In the genomic region with DNA sequence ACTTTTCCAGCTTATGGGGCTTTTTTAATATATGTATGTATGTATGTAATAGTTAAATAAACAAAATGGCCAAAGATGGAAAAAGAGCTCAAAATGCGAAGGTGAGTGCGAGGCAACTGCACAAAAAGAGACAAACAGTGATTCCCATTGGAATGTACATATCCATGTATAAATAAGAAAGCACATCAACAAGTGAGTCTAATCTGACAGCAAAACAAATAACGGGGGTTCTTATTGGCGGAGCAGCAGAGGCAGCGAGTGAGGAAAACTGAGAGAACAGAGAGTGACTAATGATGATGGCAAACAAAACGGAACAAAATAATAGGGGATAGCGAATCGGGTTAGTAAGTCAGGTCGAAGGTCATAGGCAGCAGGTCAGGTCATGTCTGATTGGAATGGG, we compare ENCODE assay signal across 1 fruit fly cellular context.
A peak's percentile ranks its signal among the peaks of the same experiment; 100 is the strongest.
TF ChIP-seq lines count a peak whose summit lies in the region.

No protein-coding gene starts in this region.

TF ChIP-seq in whole organism, embryonic, 481 proteins besides CTCF, POLR2A, EP300 and RAD21 (continued from another document and continues in another):
- TF ChIP-seq Nf-YC (tag; optimal IDR thresholded peaks at IDR 0.05; lab: Kevin White, UChicago) (peak; percentile 3), dmrt11E (tag; optimal IDR thresholded peaks at IDR 0.05; lab: Kevin White, UChicago) (peak; percentile 63), Camta (GFP tag; optimal IDR thresholded peaks at IDR 0.05; lab: Kevin White, UChicago) (peak; percentile 15), CG8359 (GFP tag; optimal IDR thresholded peaks at IDR 0.05; lab: Kevin White, UChicago; ENCODE audit: borderline replicate concordance) (no peak), ewg (GFP tag; optimal IDR thresholded peaks at IDR 0.05; lab: Kevin White, UChicago) (peak; percentile 2), CG17359 (tag; optimal IDR thresholded peaks at IDR 0.05; lab: Kevin White, UChicago) (peak; percentile 40), CG5180 (GFP tag; optimal IDR thresholded peaks at IDR 0.05; lab: Kevin White, UChicago) (peak; percentile 0), HLH3B (GFP tag; IDR thresholded peaks at IDR 0.05; lab: Robert Waterston, UW) (peak; percentile 27; the same call in 1 of the 2 replicates), CG15696 (tag; optimal IDR thresholded peaks at IDR 0.05; lab: Kevin White, UChicago) (peak; percentile 44), ci (GFP tag; IDR thresholded peaks at IDR 0.05; lab: Robert Waterston, UW) (peak; percentile 66; the same call in 2 of the 3 replicates), CHES-1-like (GFP tag; optimal IDR thresholded peaks at IDR 0.05; lab: Kevin White, UChicago) (peak; percentile 35), wek (GFP tag; optimal IDR thresholded peaks at IDR 0.05; lab: Kevin White, UChicago) (peak; percentile 46), z (GFP tag; IDR thresholded peaks at IDR 0.05; lab: Robert Waterston, UW) (0 out of 3 replicates have a peak, but pooled peaks have one; percentile 19), zfh1 (GFP tag; IDR thresholded peaks at IDR 0.05; lab: Robert Waterston, UW) (peak; percentile 66), CG4707 (GFP tag; optimal IDR thresholded peaks at IDR 0.05; lab: Kevin White, UChicago) (peak; percentile 15), CG31388 (GFP tag; optimal IDR thresholded peaks at IDR 0.05; lab: Kevin White, UChicago) (no peak), Spps (tag; optimal IDR thresholded peaks at IDR 0.05; lab: Kevin White, UChicago) (peak; percentile 49), CG10431 (GFP tag; optimal IDR thresholded peaks at IDR 0.05; lab: Kevin White, UChicago) (peak; percentile 26), CG12391 (tag; optimal IDR thresholded peaks at IDR 0.05; lab: Kevin White, UChicago) (peak; percentile 6), CG1024 (GFP tag; IDR thresholded peaks at IDR 0.05; lab: Robert Waterston, UW) (peak; percentile 44; the same call in 1 of the 2 replicates), tio (GFP tag; optimal IDR thresholded peaks at IDR 0.05; lab: Kevin White, UChicago) (no peak), CG8924 (tag; optimal IDR thresholded peaks at IDR 0.05; lab: Kevin White, UChicago) (peak; percentile 5), sens (GFP tag; lab: Kevin White, UChicago) (peak; percentile 87), B-H1 (GFP tag; IDR thresholded peaks at IDR 0.05; lab: Robert Waterston, UW) (peak; percentile 15; the same call in 1 of the 3 replicates), mld (GFP tag; IDR thresholded peaks at IDR 0.05; lab: Robert Waterston, UW; ENCODE audit: partially characterized antibody) (no peak), CrebB (tag; optimal IDR thresholded peaks at IDR 0.05; lab: Kevin White, UChicago) (no peak), CG11456 (GFP tag; IDR thresholded peaks at IDR 0.05; lab: Robert Waterston, UW) (no peak), caup (GFP tag; optimal IDR thresholded peaks at IDR 0.05; lab: Kevin White, UChicago; ENCODE audit: severe bottlenecking) (peak; percentile 6), tin (GFP tag; optimal IDR thresholded peaks at IDR 0.05; lab: Kevin White, UChicago) (no peak), fd96Cb (tag; optimal IDR thresholded peaks at IDR 0.05; lab: Kevin White, UChicago) (no peak), stc (GFP tag; IDR thresholded peaks at IDR 0.05; lab: Robert Waterston, UW) (0 out of 2 replicates have a peak, but pooled peaks have one; percentile 8), Fer3 (tag; optimal IDR thresholded peaks at IDR 0.05; lab: Kevin White, UChicago) (peak; percentile 2), CG2202 (tag; optimal IDR thresholded peaks at IDR 0.05; lab: Kevin White, UChicago) (peak; percentile 69), CG11093 (GFP tag; IDR thresholded peaks at IDR 0.05; lab: Robert Waterston, UW) (peak; percentile 30; the same call in 1 of the 3 replicates), fd64A (GFP tag; optimal IDR thresholded peaks at IDR 0.05; lab: Kevin White, UChicago) (peak; percentile 69), shn (GFP tag; optimal IDR thresholded peaks at IDR 0.05; lab: Kevin White, UChicago) (peak; percentile 22), emc (GFP tag; optimal IDR thresholded peaks at IDR 0.05; lab: Kevin White, UChicago) (no peak), CG2116 (GFP tag; optimal IDR thresholded peaks at IDR 0.05; lab: Kevin White, UChicago) (no peak), CG11723 (GFP tag; optimal IDR thresholded peaks at IDR 0.05; lab: Kevin White, UChicago) (peak; percentile 23), D (optimal IDR thresholded peaks at IDR 0.05; lab: Kevin White, UChicago) (peak; percentile 24), D (GFP tag; optimal IDR thresholded peaks at IDR 0.05; lab: Kevin White, UChicago) (peak; percentile 30), CG33557 (GFP tag; optimal IDR thresholded peaks at IDR 0.05; lab: Kevin White, UChicago) (peak; percentile 72), CoRest (tag; optimal IDR thresholded peaks at IDR 0.05; lab: Kevin White, UChicago) (no peak), Myb (GFP tag; optimal IDR thresholded peaks at IDR 0.05; lab: Kevin White, UChicago) (no peak), CG8089 (GFP tag; optimal IDR thresholded peaks at IDR 0.05; lab: Kevin White, UChicago) (peak; percentile 52), E2f1 (GFP tag; IDR thresholded peaks at IDR 0.05; lab: Robert Waterston, UW) (peak; percentile 22; the same call in 1 of the 2 replicates), CG18262 (tag; optimal IDR thresholded peaks at IDR 0.05; lab: Kevin White, UChicago) (peak; percentile 36), unpg (GFP tag; optimal IDR thresholded peaks at IDR 0.05; lab: Kevin White, UChicago) (peak; percentile 18), CG18764 (GFP tag; optimal IDR thresholded peaks at IDR 0.05; lab: Kevin White, UChicago) (peak; percentile 48), CG15601 (tag; optimal IDR thresholded peaks at IDR 0.05; lab: Kevin White, UChicago) (peak; percentile 69), seq (GFP tag; IDR thresholded peaks at IDR 0.05; lab: Robert Waterston, UW) (0 out of 2 replicates have a peak, but pooled peaks have one; percentile 9), CG11504 (tag; optimal IDR thresholded peaks at IDR 0.05; lab: Kevin White, UChicago) (peak; percentile 12), CG14014 (GFP tag; IDR thresholded peaks at IDR 0.05; lab: Robert Waterston, UW) (no peak), prd (optimal IDR thresholded peaks at IDR 0.05; lab: Kevin White, UChicago) (no peak), prd (GFP tag; IDR thresholded peaks at IDR 0.05; lab: Robert Waterston, UW) (0 out of 3 replicates have a peak, but pooled peaks have one; percentile 12), HLHmδ (GFP tag; optimal IDR thresholded peaks at IDR 0.05; lab: Kevin White, UChicago) (peak; percentile 19), stwl (tag; optimal IDR thresholded peaks at IDR 0.05; lab: Kevin White, UChicago) (peak; percentile 8), sd (tag; optimal IDR thresholded peaks at IDR 0.05; lab: Kevin White, UChicago) (peak; percentile 27), onecut (GFP tag; IDR thresholded peaks at IDR 0.05; lab: Robert Waterston, UW) (0 out of 2 replicates have a peak, but pooled peaks have one; percentile 27), PHDP (tag; optimal IDR thresholded peaks at IDR 0.05; lab: Kevin White, UChicago) (peak; percentile 13), CG2875 (GFP tag; optimal IDR thresholded peaks at IDR 0.05; lab: Kevin White, UChicago) (peak; percentile 39), en (GFP tag; optimal IDR thresholded peaks at IDR 0.05; lab: Kevin White, UChicago) (no peak), CG17361 (GFP tag; IDR thresholded peaks at IDR 0.05; lab: Robert Waterston, UW) (0 out of 3 replicates have a peak, but pooled peaks have one; percentile 12), Med (GFP tag; lab: Kevin White, UChicago) (peak; percentile 74), vvl (GFP tag; IDR thresholded peaks at IDR 0.05; lab: Robert Waterston, UW) (peak; percentile 32; the same call in 1 of the 2 replicates), Trl (optimal IDR thresholded peaks at IDR 0.05; lab: Kevin White, UChicago) (no peak), Trl (GFP tag; optimal IDR thresholded peaks at IDR 0.05; lab: Kevin White, UChicago) (peak; percentile 39), Elba2 (GFP tag; optimal IDR thresholded peaks at IDR 0.05; lab: Kevin White, UChicago) (peak; percentile 84), Bdp1 (GFP tag; optimal IDR thresholded peaks at IDR 0.05; lab: Kevin White, UChicago) (peak; percentile 17), Sox102F (GFP tag; optimal IDR thresholded peaks at IDR 0.05; lab: Kevin White, UChicago) (no peak), Mes4 (GFP tag; optimal IDR thresholded peaks at IDR 0.05; lab: Kevin White, UChicago) (peak; percentile 11), Awh (GFP tag; IDR thresholded peaks at IDR 0.05; lab: Robert Waterston, UW) (peak; percentile 65; the same call in 1 of the 2 replicates), lola (GFP tag; optimal IDR thresholded peaks at IDR 0.05; lab: Kevin White, UChicago) (no peak), CG9727 (GFP tag; optimal IDR thresholded peaks at IDR 0.05; lab: Kevin White, UChicago) (peak; percentile 47), ara (GFP tag; IDR thresholded peaks at IDR 0.05; lab: Robert Waterston, UW) (peak; percentile 60; the same call in 1 of the 2 replicates), chm (GFP tag; IDR thresholded peaks at IDR 0.05; lab: Robert Waterston, UW) (peak; percentile 70; the same call in 1 of the 2 replicates), Nf-YB (GFP tag; optimal IDR thresholded peaks at IDR 0.05; lab: Kevin White, UChicago) (peak; percentile 46), Asciz (GFP tag; optimal IDR thresholded peaks at IDR 0.05; lab: Kevin White, UChicago) (peak; percentile 68), gce (GFP tag; IDR thresholded peaks at IDR 0.05; lab: Robert Waterston, UW) (0 out of 3 replicates have a peak, but pooled peaks have one; percentile 25), CG15479 (GFP tag; optimal IDR thresholded peaks at IDR 0.05; lab: Kevin White, UChicago) (no peak), CG4360 (GFP tag; IDR thresholded peaks at IDR 0.05; lab: Robert Waterston, UW) (no peak), CG10209 (GFP tag; optimal IDR thresholded peaks at IDR 0.05; lab: Kevin White, UChicago) (peak; percentile 44), CG14667 (GFP tag; IDR thresholded peaks at IDR 0.05; lab: Robert Waterston, UW) (no peak), gsb-n (tag; optimal IDR thresholded peaks at IDR 0.05; lab: Kevin White, UChicago) (peak; percentile 72), bab2 (GFP tag; optimal IDR thresholded peaks at IDR 0.05; lab: Kevin White, UChicago) (peak; percentile 36), sc (optimal IDR thresholded peaks at IDR 0.05; lab: Kevin White, UChicago) (no peak), sc (GFP tag; optimal IDR thresholded peaks at IDR 0.05; lab: Kevin White, UChicago) (peak; percentile 64), CG9876 (GFP tag; optimal IDR thresholded peaks at IDR 0.05; lab: Kevin White, UChicago) (peak; percentile 31), Six4 (GFP tag; optimal IDR thresholded peaks at IDR 0.05; lab: Kevin White, UChicago) (peak; percentile 30), chif (GFP tag; optimal IDR thresholded peaks at IDR 0.05; lab: Kevin White, UChicago) (peak; percentile 18 to 28), NC2β (GFP tag; optimal IDR thresholded peaks at IDR 0.05; lab: Kevin White, UChicago) (peak; percentile 35), Hmr (GFP tag; optimal IDR thresholded peaks at IDR 0.05; lab: Kevin White, UChicago) (peak; percentile 3), bsh (GFP tag; optimal IDR thresholded peaks at IDR 0.05; lab: Kevin White, UChicago) (peak in 1 of 2 experiments; percentile 70), oc (tag; optimal IDR thresholded peaks at IDR 0.05; lab: Kevin White, UChicago) (peak; percentile 69), Kr (GFP tag; optimal IDR thresholded peaks at IDR 0.05; lab: Kevin White, UChicago) (no peak), kni (GFP tag; optimal IDR thresholded peaks at IDR 0.05; lab: Kevin White, UChicago) (peak; percentile 67), Nf-YA (GFP tag; IDR thresholded peaks at IDR 0.05; lab: Robert Waterston, UW) (peak; percentile 52; the same call in 1 of the 2 replicates), Lhr (GFP tag; optimal IDR thresholded peaks at IDR 0.05; lab: Kevin White, UChicago) (peak; percentile 29), CG14710 (tag; optimal IDR thresholded peaks at IDR 0.05; lab: Kevin White, UChicago) (peak; percentile 50), Antp (GFP tag; optimal IDR thresholded peaks at IDR 0.05; lab: Kevin White, UChicago) (peak; percentile 18), Dll (GFP tag; IDR thresholded peaks at IDR 0.05; lab: Robert Waterston, UW; ENCODE audit: partially characterized antibody) (no peak), Meics (GFP tag; optimal IDR thresholded peaks at IDR 0.05; lab: Kevin White, UChicago) (no peak), CG8290 (GFP tag; optimal IDR thresholded peaks at IDR 0.05; lab: Kevin White, UChicago) (no peak), CG8290 (tag; optimal IDR thresholded peaks at IDR 0.05; lab: Kevin White, UChicago) (peak in 1 of 2 experiments; percentile 7), ken (GFP tag; IDR thresholded peaks at IDR 0.05; lab: Robert Waterston, UW) (0 out of 3 replicates have a peak, but pooled peaks have one; percentile 17), Blimp-1 (GFP tag; optimal IDR thresholded peaks at IDR 0.05; lab: Kevin White, UChicago) (peak; percentile 66), CG2129 (GFP tag; IDR thresholded peaks at IDR 0.05; lab: Robert Waterston, UW; ENCODE audit: partially characterized antibody) (no peak), sob (GFP tag; IDR thresholded peaks at IDR 0.05; lab: Robert Waterston, UW) (0 out of 2 replicates have a peak, but pooled peaks have one; percentile 15), ac (GFP tag; optimal IDR thresholded peaks at IDR 0.05; lab: Kevin White, UChicago) (no peak), Vsx1 (GFP tag; optimal IDR thresholded peaks at IDR 0.05; lab: Kevin White, UChicago) (peak; percentile 19), CG18599 (GFP tag; optimal IDR thresholded peaks at IDR 0.05; lab: Kevin White, UChicago) (peak; percentile 37), MTF-1 (GFP tag; optimal IDR thresholded peaks at IDR 0.05; lab: Kevin White, UChicago; ENCODE audit: borderline replicate concordance) (peak; percentile 33), CG4820 (GFP tag; optimal IDR thresholded peaks at IDR 0.05; lab: Kevin White, UChicago) (no peak), CG10267 (tag; optimal IDR thresholded peaks at IDR 0.05; lab: Kevin White, UChicago) (peak; percentile 2), CG6254 (GFP tag; optimal IDR thresholded peaks at IDR 0.05; lab: Kevin White, UChicago) (peak; percentile 17), lov (optimal IDR thresholded peaks at IDR 0.05; lab: Kevin White, UChicago) (no peak), lov (GFP tag; IDR thresholded peaks at IDR 0.05; lab: Robert Waterston, UW) (0 out of 3 replicates have a peak, but pooled peaks have one; percentile 51), CG2712 (tag; optimal IDR thresholded peaks at IDR 0.05; lab: Kevin White, UChicago) (peak; percentile 40), dysf (GFP tag; IDR thresholded peaks at IDR 0.05; lab: Robert Waterston, UW) (no peak), lab (GFP tag; optimal IDR thresholded peaks at IDR 0.05; lab: Kevin White, UChicago) (peak; percentile 45), CG11398 (GFP tag; optimal IDR thresholded peaks at IDR 0.05; lab: Kevin White, UChicago) (peak; percentile 0), CG8765 (GFP tag; IDR thresholded peaks at IDR 0.05; lab: Robert Waterston, UW) (no peak), zen2 (GFP tag; IDR thresholded peaks at IDR 0.05; lab: Robert Waterston, UW; ENCODE audit: partially characterized antibody) (no peak)
